Fruit fly (Drosophila melanogaster): ENCODE results near the gene CG17544.

CG17544 gene

DNA sequence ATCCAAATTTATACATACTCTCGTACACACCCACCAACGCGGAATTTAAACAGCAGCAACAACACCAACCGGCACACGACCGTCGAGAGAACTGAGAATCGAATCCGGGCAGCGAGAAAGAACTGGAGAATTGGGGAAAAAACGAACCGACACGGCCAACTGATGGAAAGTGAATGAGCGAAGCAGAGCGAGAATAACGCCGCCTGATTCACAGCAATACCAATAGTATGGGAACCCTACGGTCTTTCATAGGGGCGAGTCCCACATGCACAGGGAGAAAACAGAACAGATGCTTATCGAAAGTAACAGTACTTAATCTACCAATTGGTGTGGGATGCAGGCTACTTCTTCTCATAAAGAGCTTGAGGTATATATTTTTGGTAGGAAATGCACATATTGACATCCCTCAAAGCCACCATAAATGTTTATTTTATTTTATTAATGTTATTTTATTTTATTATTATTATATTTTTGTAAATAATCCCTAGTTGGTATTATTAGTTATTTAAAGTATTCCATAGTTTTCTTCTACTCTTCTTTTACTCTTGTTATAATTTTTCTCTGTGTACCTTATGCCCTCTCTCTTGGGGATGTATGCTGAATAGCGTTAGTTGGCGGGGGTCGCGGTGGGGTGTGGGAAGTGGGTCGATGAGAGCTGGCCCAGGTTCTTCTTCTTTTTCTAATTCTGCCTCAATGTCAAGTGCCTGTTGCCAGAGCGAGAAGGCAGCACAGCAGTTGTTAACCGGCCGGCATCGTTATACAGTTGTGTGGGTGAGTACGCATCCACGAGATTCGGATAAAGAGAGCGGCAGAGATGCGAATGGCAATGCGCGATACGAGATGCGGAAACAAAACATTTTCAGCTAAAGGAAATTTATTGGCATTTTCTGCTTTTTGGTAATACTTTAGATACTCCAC is at the start of gene CG17544 (continued):
- TF ChIP-seq caup (GFP tag; optimal IDR thresholded peaks at IDR 0.05; ENCODE audit: severe bottlenecking) = peak; percentile 72
- no peak for TF ChIP-seq psq (GFP tag; optimal IDR thresholded peaks at IDR 0.05)
- TF ChIP-seq CG4854 (GFP tag; optimal IDR thresholded peaks at IDR 0.05) = no peak
- peak; percentile 82 for TF ChIP-seq Med (GFP tag)
- TF ChIP-seq Hr51 (GFP tag; optimal IDR thresholded peaks at IDR 0.05) = peak; percentile 36 to 83
- peak; percentile 55 for TF ChIP-seq vvl (GFP tag; IDR thresholded peaks at IDR 0.05)
- TF ChIP-seq cad (GFP tag; optimal IDR thresholded peaks at IDR 0.05) = no peak
- TF ChIP-seq CG11695 (GFP tag; IDR thresholded peaks at IDR 0.05) = 0 out of 3 replicates have a peak, but pooled peaks have one; percentile 64
- peak; percentile 4 for TF ChIP-seq CG17802 (tag; optimal IDR thresholded peaks at IDR 0.05)
- peak; percentile 85 for TF ChIP-seq Oli (tag; optimal IDR thresholded peaks at IDR 0.05)
- no peak for TF ChIP-seq CG9876 (GFP tag; optimal IDR thresholded peaks at IDR 0.05)
- TF ChIP-seq CG32772 (GFP tag; IDR thresholded peaks at IDR 0.05) = peak; percentile 37; the same call in 1 of the 2 replicates
- TF ChIP-seq Myb (GFP tag; optimal IDR thresholded peaks at IDR 0.05) = peak; percentile 25
- peak; percentile 20 for TF ChIP-seq org-1 (GFP tag; optimal IDR thresholded peaks at IDR 0.05)
- peak; percentile 89 for TF ChIP-seq CG13775 (GFP tag; optimal IDR thresholded peaks at IDR 0.05)
- peak; percentile 67 for TF ChIP-seq CG4404 (GFP tag; IDR thresholded peaks at IDR 0.05)
- peak; percentile 52; the same call in 1 of the 2 replicates for TF ChIP-seq Rx (GFP tag; IDR thresholded peaks at IDR 0.05)
- no peak for TF ChIP-seq ara (GFP tag; IDR thresholded peaks at IDR 0.05)
- no peak for TF ChIP-seq Ets97D (GFP tag; optimal IDR thresholded peaks at IDR 0.05)
- peak; percentile 67 to 71 for TF ChIP-seq Trl (optimal IDR thresholded peaks at IDR 0.05)
- TF ChIP-seq Trl (GFP tag; optimal IDR thresholded peaks at IDR 0.05) = peak; percentile 14
- TF ChIP-seq Bdp1 (GFP tag; optimal IDR thresholded peaks at IDR 0.05) = no peak
- TF ChIP-seq Blimp-1 (GFP tag; optimal IDR thresholded peaks at IDR 0.05) = peak; percentile 69
- peak; percentile 3 for TF ChIP-seq pfk (GFP tag; optimal IDR thresholded peaks at IDR 0.05)
- TF ChIP-seq zfh1 (GFP tag; IDR thresholded peaks at IDR 0.05) = peak; percentile 7; the same call in 1 of the 3 replicates
- no peak for TF ChIP-seq jing (GFP tag; optimal IDR thresholded peaks at IDR 0.05)
- peak; percentile 29 to 33 for TF ChIP-seq Pdp1 (GFP tag; optimal IDR thresholded peaks at IDR 0.05)
- no peak for TF ChIP-seq Dip2 (GFP tag; IDR thresholded peaks at IDR 0.05)
- TF ChIP-seq Opbp (GFP tag; IDR thresholded peaks at IDR 0.05; ENCODE audit: partially characterized antibody) = 0 out of 3 replicates have a peak, but pooled peaks have one; percentile 9
- TF ChIP-seq HLH4C (GFP tag; IDR thresholded peaks at IDR 0.05; ENCODE audit: partially characterized antibody) = no peak
- TF ChIP-seq CG6272 (GFP tag; IDR thresholded peaks at IDR 0.05) = peak; percentile 13
- TF ChIP-seq sd (tag; optimal IDR thresholded peaks at IDR 0.05) = peak; percentile 75
- peak; percentile 33 for TF ChIP-seq pnt (GFP tag; optimal IDR thresholded peaks at IDR 0.05)
- peak; percentile 84 for TF ChIP-seq CG13894 (tag; optimal IDR thresholded peaks at IDR 0.05)
- no peak for TF ChIP-seq chn (GFP tag; optimal IDR thresholded peaks at IDR 0.05)
- peak; percentile 78 for TF ChIP-seq CG9932 (GFP tag; IDR thresholded peaks at IDR 0.05)
- TF ChIP-seq D19B (GFP tag; optimal IDR thresholded peaks at IDR 0.05) = peak; percentile 72
- TF ChIP-seq gsb (GFP tag; IDR thresholded peaks at IDR 0.05) = 0 out of 2 replicates have a peak, but pooled peaks have one; percentile 37
- TF ChIP-seq CG9609 (GFP tag; optimal IDR thresholded peaks at IDR 0.05) = peak; percentile 31
- TF ChIP-seq sob (GFP tag; IDR thresholded peaks at IDR 0.05) = peak; percentile 56; the same call in 1 of the 2 replicates
- peak; percentile 83 for TF ChIP-seq phol (tag; optimal IDR thresholded peaks at IDR 0.05)
- TF ChIP-seq Gsc (GFP tag; IDR thresholded peaks at IDR 0.05) = no peak
- TF ChIP-seq rib (GFP tag; IDR thresholded peaks at IDR 0.05) = peak; percentile 66; the same call in 1 of the 2 replicates
- peak; percentile 79 for TF ChIP-seq dmrt11E (tag; optimal IDR thresholded peaks at IDR 0.05)
- TF ChIP-seq bigmax (GFP tag; optimal IDR thresholded peaks at IDR 0.05) = no peak
- peak; percentile 74 for TF ChIP-seq CG9817 (tag; optimal IDR thresholded peaks at IDR 0.05)
- TF ChIP-seq CG18764 (GFP tag; optimal IDR thresholded peaks at IDR 0.05) = peak; percentile 52
- TF ChIP-seq CG10209 (GFP tag; optimal IDR thresholded peaks at IDR 0.05) = peak; percentile 86
